Worm (Caenorhabditis elegans) whole organism, L4/young adult: ENCODE results near the gene xbx-6.

Experiments
- W03F9.2 ChIP-seq: fragments of 150-350 bp; optimal IDR thresholded peaks from 2 replicates; lab custom pipeline; 2014; ENCODE audit warnings: missing biosample characterization, missing genetic modification characterization
- dao-5 ChIP-seq: sonication (generic microtip); optimal IDR thresholded peaks from 2 replicates; lab custom pipeline; 2016; ENCODE audit warnings: missing genotype, missing genetic modification characterization, moderate library complexity, missing compliant biosample characterization
- him-1 ChIP-seq: sonication (generic microtip); optimal IDR thresholded peaks from 2 replicates; lab custom pipeline; 2016; ENCODE audit warnings: missing genotype, missing genetic modification reagents, missing genetic modification characterization, missing compliant biosample characterization

Gene xbx-6

DNA sequence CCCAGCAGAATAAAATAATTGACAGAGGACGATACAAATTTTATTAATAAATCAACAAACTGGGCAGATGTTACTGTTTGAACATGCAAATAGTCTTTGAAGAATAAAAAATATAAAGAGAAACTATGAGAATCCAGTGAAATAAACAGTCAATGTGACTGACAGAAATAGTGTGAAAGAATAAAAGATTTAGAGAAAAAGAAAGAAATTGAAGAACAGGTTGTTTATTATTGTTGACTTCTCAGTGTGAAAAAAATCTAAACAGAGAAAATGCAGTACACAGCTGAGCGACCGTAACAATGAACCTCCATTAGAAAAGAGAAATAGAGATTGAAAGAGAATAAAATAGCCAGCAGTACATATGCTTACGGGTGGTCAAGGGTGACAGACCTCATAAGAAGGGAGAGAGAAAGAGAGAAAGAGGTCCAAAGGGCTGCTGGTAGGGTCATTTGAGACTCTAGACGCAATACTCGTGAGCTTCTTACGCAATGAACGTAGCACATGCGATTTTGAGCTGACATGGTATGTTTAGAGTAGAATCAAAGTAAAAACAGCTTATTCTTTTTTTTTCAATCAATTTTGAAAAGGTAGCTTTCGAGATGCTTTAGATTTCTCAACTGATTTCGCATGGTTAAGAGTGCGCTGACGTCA is 21.3 kb downstream of the xbx-6 start, which contains the start of gene slcr-46.3:
Gene slcr-46.3 (minus strand): TSS at position 86 of the 651 bp plus-strand sequence.
- TF ChIP-seq him-1 (no peak), W03F9.2 (tag; lab: Kevin White, UChicago) (no peak), dao-5 (tag; lab: Kevin White, UChicago) (no peak)

DNA sequence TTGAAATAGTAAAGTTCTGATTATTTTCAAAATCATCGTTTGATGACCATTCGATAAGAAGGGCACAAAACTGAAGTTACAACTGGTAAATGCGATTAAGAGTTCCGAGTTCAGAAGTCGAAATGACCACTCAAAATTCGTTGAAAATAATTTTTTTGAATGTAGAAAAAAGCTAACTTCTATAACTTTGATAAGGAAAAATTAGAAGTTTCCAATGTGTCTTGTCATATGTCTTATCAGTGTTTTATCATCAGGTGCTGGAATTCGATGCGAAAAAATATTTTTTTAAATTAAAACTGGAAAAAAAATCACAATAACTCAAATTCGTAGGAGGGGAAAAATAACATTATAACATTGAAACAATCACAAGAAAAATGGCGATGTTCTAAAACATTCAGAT is 22.9 kb downstream of the xbx-6 start:
- TF ChIP-seq W03F9.2 (tag; lab: Kevin White, UChicago) (no peak), him-1 (no peak), dao-5 (tag; lab: Kevin White, UChicago) (no peak)

DNA sequence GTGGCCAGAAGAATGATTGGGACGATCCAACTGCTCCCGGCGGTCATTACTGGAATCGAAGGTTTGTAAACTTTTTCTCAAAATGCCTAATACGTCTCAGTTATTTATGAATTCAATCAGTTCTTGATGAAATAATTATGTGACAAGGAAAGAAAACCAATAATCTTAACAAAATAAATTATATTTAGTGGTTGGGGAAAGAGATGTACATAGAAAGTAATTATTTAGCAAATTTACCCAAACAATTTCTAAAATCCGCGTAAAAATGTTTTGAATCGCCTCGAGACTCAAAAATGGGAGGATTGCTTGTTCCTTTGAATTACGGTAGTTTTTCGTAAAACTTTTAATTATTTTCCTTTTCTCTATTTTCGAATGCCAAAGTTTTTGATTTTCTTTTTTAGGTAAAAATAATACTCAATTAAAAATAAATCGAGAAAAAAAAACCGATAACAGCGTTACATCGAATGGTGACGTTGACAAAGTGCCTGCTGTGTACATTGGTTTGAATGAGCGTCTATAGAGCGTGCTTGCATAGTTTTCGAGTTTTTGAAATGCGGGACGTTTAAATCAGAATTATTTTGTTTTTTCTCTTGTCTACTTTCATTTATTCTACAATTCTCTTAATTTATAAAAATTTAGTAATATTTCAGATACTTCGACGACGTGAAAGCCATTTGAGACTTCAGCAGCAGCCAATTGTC is 26.8 kb downstream of the xbx-6 start, which contains the start of the genes aagr-3 and drap-1:
Gene aagr-3 (minus strand): TSS at position 51 of the 701 bp plus-strand sequence.
Gene drap-1 (plus strand): TSS at position 645 of the 701 bp plus-strand sequence.
- TF ChIP-seq W03F9.2 (tag; lab: Kevin White, UChicago) = peak; percentile 28
- TF ChIP-seq dao-5 (tag; lab: Kevin White, UChicago) = no peak

DNA sequence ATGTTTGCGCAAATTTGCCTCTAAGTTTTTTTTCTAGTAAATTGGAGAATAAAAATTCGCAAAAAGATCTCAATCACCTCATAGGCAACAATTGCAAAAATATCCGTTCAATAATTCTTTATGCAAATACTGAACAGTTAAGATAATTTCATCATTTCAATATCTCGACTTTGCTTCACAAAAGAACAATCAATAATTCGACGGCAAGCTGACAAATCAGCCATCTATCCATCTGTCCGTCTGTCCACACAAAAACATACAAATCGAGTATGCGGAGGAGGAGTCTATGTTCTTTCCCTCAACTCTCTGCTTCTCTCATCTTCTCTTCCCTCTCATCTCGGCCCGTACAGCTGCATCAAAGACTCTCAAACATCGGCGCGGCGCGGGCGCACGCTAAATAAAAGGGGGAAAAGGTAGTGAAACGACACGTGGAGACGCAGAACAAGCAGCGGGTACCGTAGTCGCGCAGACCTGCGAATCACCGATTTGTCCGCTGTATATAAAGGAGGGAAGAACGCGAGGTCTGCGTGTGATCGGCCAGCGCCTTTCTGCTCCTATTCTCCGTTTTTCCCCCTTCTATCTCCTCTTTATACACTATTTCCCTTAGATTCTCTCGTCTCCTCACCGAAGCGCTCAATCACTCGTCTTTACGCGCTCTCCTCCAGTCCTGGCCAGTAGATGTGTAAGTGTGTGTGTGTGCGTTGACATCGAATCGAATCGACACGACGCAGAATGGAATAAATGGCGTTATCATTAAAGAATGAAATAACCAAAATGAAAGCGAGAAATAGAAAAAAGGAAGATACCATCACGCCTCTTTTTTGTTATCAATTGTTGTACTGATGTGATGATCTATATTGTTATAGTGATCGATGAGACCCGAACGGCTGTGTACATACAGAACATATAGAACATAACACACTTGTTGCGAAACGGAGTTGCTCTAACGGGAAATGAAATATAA is 28.2 kb downstream of the xbx-6 start:
- peak; percentile 96 for TF ChIP-seq him-1
- peak; percentile 38 for TF ChIP-seq W03F9.2 (tag; lab: Kevin White, UChicago)
- TF ChIP-seq dao-5 (tag; lab: Kevin White, UChicago) = peak; percentile 39

DNA sequence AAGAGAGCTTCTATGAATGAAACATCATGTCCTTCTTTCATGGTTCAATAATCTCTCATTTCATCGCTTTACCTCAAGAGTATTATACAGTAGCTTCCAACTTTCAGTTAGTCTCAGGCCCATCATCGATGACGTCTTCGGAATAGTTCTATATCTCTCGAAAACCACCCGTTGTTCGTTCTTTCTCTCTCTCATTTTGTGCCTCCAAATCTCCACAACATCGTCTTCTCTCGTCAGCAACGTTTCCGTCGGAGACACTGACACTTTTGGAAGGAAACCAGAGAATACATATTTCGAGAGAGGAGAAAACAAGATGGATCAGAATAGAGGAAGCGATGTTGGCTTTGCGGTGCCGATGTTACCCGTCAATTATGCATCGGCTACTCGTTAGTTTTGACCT is 29.0 kb downstream of the xbx-6 start:
- no peak for TF ChIP-seq W03F9.2 (tag; lab: Kevin White, UChicago)
- no peak for TF ChIP-seq him-1
- TF ChIP-seq dao-5 (tag; lab: Kevin White, UChicago) = no peak

DNA sequence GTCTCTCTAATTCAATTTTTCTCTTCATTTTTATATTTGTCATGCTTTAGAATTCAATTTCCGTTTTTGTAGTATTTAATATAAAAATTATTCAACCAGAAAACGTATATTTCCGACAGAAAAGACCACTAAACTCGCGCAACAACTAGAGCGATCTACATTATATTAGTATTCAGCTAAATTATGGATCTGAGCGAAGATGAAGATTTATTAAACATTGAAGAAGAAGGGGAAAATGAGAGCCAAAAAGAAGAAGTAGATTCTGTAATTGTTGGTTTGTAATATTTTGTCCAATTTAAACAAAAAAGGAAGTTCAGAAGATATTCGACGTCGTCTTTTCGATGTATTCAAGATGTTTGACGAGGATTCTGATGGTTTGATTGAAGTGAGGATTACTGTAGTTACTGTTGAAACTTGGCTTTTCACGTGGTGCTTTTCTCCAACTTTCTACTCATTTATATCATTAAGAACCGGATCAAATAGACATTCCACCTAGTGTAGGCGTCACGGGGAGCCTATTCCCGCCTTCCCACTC is 31.1 kb downstream of the xbx-6 start, which contains the start of gene cal-7:
Gene cal-7 (plus strand): TSS at position 184 of the 535 bp plus-strand sequence.
- TF ChIP-seq him-1 (no peak), W03F9.2 (tag; lab: Kevin White, UChicago) (no peak), dao-5 (tag; lab: Kevin White, UChicago) (no peak)

DNA sequence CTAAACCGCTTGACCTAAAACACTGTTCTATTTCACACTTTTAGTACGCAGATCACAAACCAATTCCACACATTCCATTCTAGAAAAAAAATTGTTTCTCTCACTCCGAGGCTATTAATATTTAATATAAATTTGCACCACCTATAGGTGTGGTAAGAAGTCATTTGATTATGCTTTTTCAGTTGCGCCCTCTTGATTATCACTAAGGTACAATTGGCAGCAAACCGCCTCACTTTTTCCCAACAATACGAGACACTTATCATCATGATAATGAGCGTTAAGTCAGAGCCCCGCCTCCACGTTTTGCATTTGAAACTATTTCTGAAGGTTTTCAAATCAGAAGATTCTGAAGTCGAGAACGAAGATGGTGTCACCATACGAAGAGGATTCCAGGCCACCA is 34.4 kb downstream of the xbx-6 start, which contains the start of gene aqp-4:
Gene aqp-4 (plus strand): TSS at position 270 of the 400 bp plus-strand sequence.
- TF ChIP-seq dao-5 (tag; lab: Kevin White, UChicago) (no peak), W03F9.2 (tag; lab: Kevin White, UChicago) (no peak), him-1 (no peak)

DNA sequence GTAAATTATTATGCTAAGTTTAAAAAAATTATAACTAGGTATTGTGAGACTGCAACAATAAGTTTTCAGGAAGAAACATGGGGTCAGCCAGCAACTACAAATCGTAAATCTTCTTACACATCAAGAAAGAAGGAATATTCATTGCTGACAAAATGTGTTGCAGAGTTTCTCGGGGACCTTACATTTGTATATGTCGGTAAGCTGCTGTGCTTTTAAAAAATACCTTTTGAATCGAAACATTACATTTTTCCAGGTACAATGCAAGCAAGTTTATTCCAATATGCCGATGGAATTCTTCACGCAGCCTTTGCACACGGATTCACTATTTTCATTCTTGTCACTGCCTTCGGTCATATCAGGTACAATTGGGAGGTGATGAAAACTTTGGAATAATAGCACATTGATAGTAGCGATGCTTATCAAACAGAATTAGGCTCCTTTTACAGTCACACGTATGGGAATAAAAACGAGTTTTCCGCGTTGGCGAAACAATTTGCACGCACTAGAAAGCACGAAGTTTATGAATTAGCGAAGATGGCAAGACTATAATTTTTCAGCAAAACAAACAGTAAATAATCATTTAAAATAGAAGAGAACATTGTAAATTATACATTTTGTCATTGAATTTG is 35.3 kb downstream of the xbx-6 start:
- TF ChIP-seq dao-5 (tag; lab: Kevin White, UChicago) = no peak
- no peak for TF ChIP-seq W03F9.2 (tag; lab: Kevin White, UChicago)
- TF ChIP-seq him-1 = no peak

DNA sequence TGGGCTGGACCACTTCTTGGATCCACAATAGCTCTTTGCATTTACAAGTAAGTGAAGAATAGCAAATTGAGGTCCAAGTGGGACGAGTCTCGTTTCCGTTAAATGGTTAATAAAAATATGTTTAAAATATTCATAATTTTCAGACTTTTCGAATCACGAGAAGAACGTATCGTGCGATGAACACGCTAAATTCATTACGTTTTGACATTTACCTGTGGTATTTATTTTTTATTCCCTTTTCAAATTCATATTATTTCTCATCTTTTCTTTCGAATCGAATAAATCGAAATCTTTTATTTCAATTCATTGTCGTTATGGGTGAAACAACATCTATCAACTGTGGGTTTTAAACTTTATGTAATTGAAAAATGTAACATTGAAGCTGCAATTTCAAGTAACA is 36.5 kb downstream of the xbx-6 start, which contains the start of gene marc-1:
Gene marc-1 (plus strand): TSS at position 301 of the 400 bp plus-strand sequence.
- TF ChIP-seq him-1 (no peak), W03F9.2 (tag; lab: Kevin White, UChicago) (no peak), dao-5 (tag; lab: Kevin White, UChicago) (no peak)

DNA sequence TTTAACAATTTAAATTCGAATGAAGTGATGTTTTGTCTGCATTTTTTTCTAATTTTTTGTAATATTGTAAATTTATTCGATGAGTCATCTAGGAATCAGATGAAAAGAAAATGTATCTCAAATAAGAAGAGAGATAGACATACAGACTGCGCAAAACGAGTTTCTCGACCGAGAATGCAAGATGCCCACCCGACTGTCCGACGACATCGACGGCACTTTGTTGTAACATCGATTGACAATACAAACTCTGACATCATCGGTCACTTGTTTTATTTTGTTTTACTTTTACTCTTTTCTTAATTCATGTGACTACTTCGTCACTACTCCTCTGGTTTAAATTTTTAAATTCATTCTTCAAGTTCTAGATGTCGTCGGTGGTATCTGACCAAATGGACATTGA is 38.0 kb downstream of the xbx-6 start, which contains the start of gene sta-2:
Gene sta-2 (plus strand): TSS at position 349 of the 400 bp plus-strand sequence.
- TF ChIP-seq dao-5 (tag; lab: Kevin White, UChicago) (no peak), him-1 (no peak), W03F9.2 (tag; lab: Kevin White, UChicago) (no peak)

DNA sequence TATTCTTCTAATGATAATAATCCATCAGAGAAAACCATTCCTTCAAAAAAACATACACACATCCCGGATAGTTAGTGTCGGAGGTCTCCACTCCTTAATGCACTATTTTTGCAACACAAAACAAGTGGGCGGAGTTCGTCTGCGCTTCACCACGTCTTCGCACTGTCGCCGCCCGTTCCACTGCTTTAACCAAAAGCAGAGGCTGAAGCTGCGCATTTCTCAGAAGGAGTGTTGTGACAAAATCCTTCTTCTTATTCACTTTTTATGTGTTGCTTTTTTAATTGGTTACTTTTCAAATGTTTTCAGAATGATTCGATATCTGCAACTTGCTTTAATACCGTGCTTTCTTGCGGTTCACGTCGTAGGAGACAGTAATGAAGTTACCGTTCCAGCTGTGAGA is 42.1 kb downstream of the xbx-6 start, which contains the start of gene F58E6.13:
Gene F58E6.13 (plus strand): TSS at position 301 of the 400 bp plus-strand sequence.
- no peak for TF ChIP-seq dao-5 (tag; lab: Kevin White, UChicago)
- no peak for TF ChIP-seq him-1
- TF ChIP-seq W03F9.2 (tag; lab: Kevin White, UChicago) = no peak

DNA sequence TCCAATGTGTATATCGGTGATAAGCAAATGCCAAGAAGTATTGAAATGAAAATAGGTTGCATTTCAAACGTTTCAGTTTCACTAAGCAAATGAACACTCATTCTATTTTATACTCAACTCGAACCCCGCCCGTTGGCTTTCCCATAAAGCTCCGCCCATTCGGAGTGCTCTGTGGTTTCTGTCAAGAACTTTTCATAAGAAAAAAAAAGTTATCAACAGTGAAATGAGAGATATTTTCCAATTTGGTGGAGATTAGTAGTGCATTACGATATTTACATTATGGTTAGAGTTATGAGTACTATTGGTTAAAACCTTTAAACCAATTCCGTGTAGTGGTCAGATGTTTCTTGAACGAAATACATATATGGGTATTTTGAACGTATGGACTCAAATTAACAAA is 47.5 kb downstream of the xbx-6 start, which contains the start of gene F58E6.4:
Gene F58E6.4 (minus strand): TSS at position 101 of the 400 bp plus-strand sequence.
- TF ChIP-seq him-1 = no peak
